Fruit fly (Drosophila melanogaster) whole organism, adult: ENCODE data around the gene Trissin.

ENCODE experiments used
- CG11617 ChIP-seq: fragments of 200-800 bp; sonication (Bioruptor generic); optimal IDR thresholded peaks from 2 replicates; lab custom pipeline; 2017; ENCODE audit warnings: mild to moderate bottlenecking, missing biosample characterization, missing genetic modification reagents, missing genetic modification characterization
- CG12768 ChIP-seq: fragments of 200-800 bp; sonication (Bioruptor generic); optimal IDR thresholded peaks from 2 replicates; lab custom pipeline; 2017; ENCODE audit warnings: missing biosample characterization, missing genetic modification characterization, mild to moderate bottlenecking, moderate library complexity, missing genetic modification reagents
- CG14711 ChIP-seq: fragments of 200-800 bp; sonication (Bioruptor generic); optimal IDR thresholded peaks from 2 replicates; lab custom pipeline; 2018; ENCODE audit warnings: missing biosample characterization, mild to moderate bottlenecking, missing genetic modification characterization, moderate library complexity
- CG1620 ChIP-seq: fragments of 200-800 bp; sonication (Bioruptor generic); optimal IDR thresholded peaks from 2 replicates; lab custom pipeline; 2016; ENCODE audit warnings: missing biosample characterization, missing genetic modification characterization
- CG33017 ChIP-seq: fragments of 200-800 bp; sonication (Bioruptor generic); optimal IDR thresholded peaks from 2 replicates; lab custom pipeline; 2018; ENCODE audit warnings: missing biosample characterization, mild to moderate bottlenecking, missing genetic modification characterization, moderate library complexity
- CG5204 ChIP-seq: fragments of 200-800 bp; sonication (Bioruptor generic); optimal IDR thresholded peaks from 2 replicates; lab custom pipeline; 2016; ENCODE audit warnings: missing biosample characterization, missing genetic modification characterization
- CG7045 ChIP-seq: fragments of 200-800 bp; sonication (Bioruptor generic); optimal IDR thresholded peaks from 2 replicates; lab custom pipeline; 2017; ENCODE audit warnings: missing biosample characterization, mild to moderate bottlenecking, missing genetic modification characterization
- CG7101 ChIP-seq: fragments of 200-800 bp; sonication (Bioruptor generic); optimal IDR thresholded peaks from 2 replicates; lab custom pipeline; 2018; ENCODE audit warnings: missing biosample characterization, mild to moderate bottlenecking, missing genetic modification characterization, moderate library complexity
- Clk ChIP-seq: fragments of 200-800 bp; sonication (Bioruptor generic); optimal IDR thresholded peaks from 2 replicates; lab custom pipeline; 2017; ENCODE audit warnings: missing biosample characterization, missing genetic modification characterization
- Crg-1 ChIP-seq: fragments of 200-800 bp; sonication (Bioruptor generic); optimal IDR thresholded peaks from 2 replicates; lab custom pipeline; 2016; ENCODE audit warnings: missing biosample characterization, missing genetic modification characterization
- Hr96 ChIP-seq: fragments of 200-800 bp; sonication (Bioruptor generic); optimal IDR thresholded peaks from 2 replicates; lab custom pipeline; 2016; ENCODE audit warnings: missing biosample characterization, missing genetic modification characterization
- Mnt ChIP-seq: fragments of 200-800 bp; sonication (Bioruptor generic); optimal IDR thresholded peaks from 2 replicates; lab custom pipeline; 2016; ENCODE audit warnings: missing biosample characterization, mild to moderate bottlenecking, missing genetic modification characterization
- bab1 ChIP-seq: fragments of 200-800 bp; sonication (Bioruptor generic); optimal IDR thresholded peaks from 3 replicates; lab custom pipeline; 2019; ENCODE audit warnings: missing biosample characterization, mild to moderate bottlenecking, missing genetic modification characterization, moderate library complexity
- cic ChIP-seq: fragments of 200-800 bp; sonication (Bioruptor generic); optimal IDR thresholded peaks from 2 replicates; lab custom pipeline; 2017; ENCODE audit warnings: missing biosample characterization, mild to moderate bottlenecking, missing genetic modification characterization, moderate library complexity
- cnc ChIP-seq, 2 experiments: fragments of >200 bp; optimal IDR thresholded peaks; 2 replicates each; lab custom pipeline; 2017
- kay ChIP-seq: fragments of 200-800 bp; sonication (Bioruptor generic); peaks from one replicate; lab custom pipeline; 2016; ENCODE audit warnings: missing biosample characterization, missing genetic modification characterization, borderline replicate concordance
- ovo ChIP-seq: fragments of 200-800 bp; sonication (Bioruptor generic); optimal IDR thresholded peaks from 2 replicates; lab custom pipeline; 2016; ENCODE audit warnings: missing biosample characterization, missing genetic modification characterization
- pad ChIP-seq: fragments of 200-800 bp; sonication (Bioruptor generic); optimal IDR thresholded peaks from 3 replicates; lab custom pipeline; 2017; ENCODE audit warnings: missing biosample characterization, missing genetic modification characterization, mild to moderate bottlenecking, moderate library complexity, missing genetic modification reagents
- tj ChIP-seq: fragments of 200-800 bp; sonication (Bioruptor generic); optimal IDR thresholded peaks from 3 replicates; lab custom pipeline; 2017; ENCODE audit warnings: missing biosample characterization, mild to moderate bottlenecking, missing genetic modification characterization, moderate library complexity
- toe ChIP-seq: fragments of 200-800 bp; sonication (Bioruptor generic); optimal IDR thresholded peaks from 2 replicates; lab custom pipeline; 2016; ENCODE audit warnings: missing biosample characterization, missing genetic modification characterization

Trissin gene

dm6 chr3R:15447791-15448190 is 37.4 kb downstream of the Trissin start:
- TF ChIP-seq CG12768 (GFP tag; lab: Kevin White, UChicago) (no peak), kay (no peak), CG1620 (no peak), Crg-1 (no peak), Clk (GFP tag; lab: Kevin White, UChicago) (no peak), CG14711 (no peak), CG7101 (tag; lab: Kevin White, UChicago) (no peak), Hr96 (GFP tag; lab: Kevin White, UChicago) (no peak), CG7045 (GFP tag; lab: Kevin White, UChicago) (no peak), tj (GFP tag; lab: Kevin White, UChicago) (no peak)

DNA sequence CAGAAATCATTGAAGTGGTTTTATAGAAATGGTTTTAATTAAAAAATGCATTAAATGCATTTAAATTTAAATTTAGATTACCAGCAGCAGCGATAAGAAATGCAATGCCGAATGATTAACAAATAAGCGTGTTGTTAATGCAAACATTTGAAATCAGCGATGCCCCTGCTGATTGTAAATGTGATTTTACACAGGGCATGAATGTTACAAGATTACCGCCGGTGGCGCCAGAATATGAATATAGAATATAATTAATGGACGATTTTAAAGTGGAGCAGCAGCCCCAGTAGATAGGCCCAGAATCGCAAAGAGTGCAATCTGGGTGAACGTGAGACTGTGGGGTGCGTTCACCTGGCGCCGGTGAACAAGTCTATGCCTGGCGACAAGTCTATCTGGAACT is 39.0 kb downstream of the Trissin start:
- peak; percentile 7 for TF ChIP-seq cic
- no peak for TF ChIP-seq Crg-1

dm6 chr3R:15439669-15440068 is 45.5 kb downstream of the Trissin start, which contains the start of gene Act88F:
TSS of gene Act88F (plus strand) at chr3R:15439969.
- no peak for TF ChIP-seq Clk (GFP tag; lab: Kevin White, UChicago)
- TF ChIP-seq cnc (optimal IDR thresholded peaks at IDR 0.05; lab: Kevin White, UChicago): no peak
- TF ChIP-seq CG11617 (GFP tag; lab: Kevin White, UChicago): no peak
- no peak for TF ChIP-seq Mnt (GFP tag; lab: Kevin White, UChicago)
- TF ChIP-seq CG14711: no peak
- no peak for TF ChIP-seq CG12768 (GFP tag; lab: Kevin White, UChicago)
- TF ChIP-seq bab1 (GFP tag; lab: Kevin White, UChicago): no peak
- no peak for TF ChIP-seq CG7101 (tag; lab: Kevin White, UChicago)

- no peak for TF ChIP-seq CG7101 (tag; lab: Kevin White, UChicago)
- no peak for TF ChIP-seq cic
- TF ChIP-seq toe (GFP tag; lab: Kevin White, UChicago): no peak
- TF ChIP-seq kay: no peak
- no peak for TF ChIP-seq Mnt (GFP tag; lab: Kevin White, UChicago)
- no peak for TF ChIP-seq Crg-1
- TF ChIP-seq CG1620: no peak
- TF ChIP-seq CG7045 (GFP tag; lab: Kevin White, UChicago): no peak
- no peak for TF ChIP-seq CG12768 (GFP tag; lab: Kevin White, UChicago)
- TF ChIP-seq Hr96 (GFP tag; lab: Kevin White, UChicago): no peak
- TF ChIP-seq CG14711: no peak
- no peak for TF ChIP-seq CG33017 (tag; lab: Kevin White, UChicago)
- TF ChIP-seq pad (GFP tag; lab: Kevin White, UChicago): no peak
- TF ChIP-seq CG5204 (GFP tag; lab: Kevin White, UChicago): no peak
- no peak for TF ChIP-seq cnc (optimal IDR thresholded peaks at IDR 0.05; lab: Kevin White, UChicago)
- TF ChIP-seq CG11617 (GFP tag; lab: Kevin White, UChicago): no peak
- no peak for TF ChIP-seq ovo (GFP tag; lab: Kevin White, UChicago)
- TF ChIP-seq tj (GFP tag; lab: Kevin White, UChicago): no peak
These were observed 47.5 kb downstream of the Trissin start for dm6 chr3R:15437458-15438414.

DNA sequence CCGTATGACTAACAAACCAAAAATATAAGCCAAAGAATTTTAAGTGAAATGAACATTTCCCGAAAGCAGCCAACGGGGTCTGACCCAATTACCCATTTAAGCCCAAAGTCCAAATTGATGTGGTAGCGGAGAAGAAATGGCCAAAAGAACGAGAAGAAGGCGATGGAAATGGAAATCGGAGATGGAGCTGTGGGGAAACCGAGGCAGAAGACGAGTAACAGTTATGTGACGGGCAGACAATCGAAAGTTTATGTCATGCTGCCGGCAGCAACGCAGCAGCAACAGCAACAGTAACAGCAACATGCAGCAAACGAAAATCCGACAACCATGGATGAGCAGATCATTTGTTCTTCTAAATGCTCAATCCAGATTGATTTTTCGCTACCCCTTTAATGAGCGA is 48.4 kb downstream of the Trissin start:
- TF ChIP-seq Hr96 (GFP tag; lab: Kevin White, UChicago) (no peak), Crg-1 (no peak), CG14711 (no peak), kay (no peak), ovo (GFP tag; lab: Kevin White, UChicago) (no peak), CG11617 (GFP tag; lab: Kevin White, UChicago) (no peak), CG33017 (tag; lab: Kevin White, UChicago) (no peak), CG7045 (GFP tag; lab: Kevin White, UChicago) (no peak), cnc (optimal IDR thresholded peaks at IDR 0.05; lab: Kevin White, UChicago) (no peak), CG7101 (tag; lab: Kevin White, UChicago) (no peak), CG12768 (GFP tag; lab: Kevin White, UChicago) (no peak), CG5204 (GFP tag; lab: Kevin White, UChicago) (no peak), tj (GFP tag; lab: Kevin White, UChicago) (no peak), bab1 (GFP tag; lab: Kevin White, UChicago) (no peak), CG1620 (no peak), cic (no peak), toe (GFP tag; lab: Kevin White, UChicago) (no peak), Mnt (GFP tag; lab: Kevin White, UChicago) (no peak), pad (GFP tag; lab: Kevin White, UChicago) (no peak)
